Worm (Caenorhabditis elegans): ENCODE results near the gene M04D8.7.

M04D8.7 gene

ce11 chrIII:10064140-10064539, 26.9 kb downstream of the M04D8.7 start, which contains the start of gene ekl-6:
Gene ekl-6 (plus strand): TSS chrIII:10064404.
- TF ChIP-seq C34F6.9 (tag; optimal IDR thresholded peaks at IDR 0.05) (peak; percentile 73), nhr-129 (tag; optimal IDR thresholded peaks at IDR 0.05) (no peak), ztf-1 (GFP tag; conservative IDR thresholded peaks at IDR 0.05) (no peak), nhr-237 (tag; optimal IDR thresholded peaks at IDR 0.05) (no peak), nhr-6 (tag; optimal IDR thresholded peaks at IDR 0.05) (no peak), egl-27 (tag; optimal IDR thresholded peaks at IDR 0.05) (no peak), skn-1 (tag; optimal IDR thresholded peaks at IDR 0.05) (no peak), elt-3 (tag; optimal IDR thresholded peaks at IDR 0.05) (no peak), sma-9 (GFP tag; optimal IDR thresholded peaks at IDR 0.05) (peak; percentile 68), sma-9 (tag; optimal IDR thresholded peaks at IDR 0.05) (no peak), sma-3 (GFP tag; optimal IDR thresholded peaks at IDR 0.05) (peak; percentile 63), R02D3.7 (tag; optimal IDR thresholded peaks at IDR 0.05) (no peak), F13H6.1 (tag; optimal IDR thresholded peaks at IDR 0.05) (peak; percentile 58), nhr-25 (tag; optimal IDR thresholded peaks at IDR 0.05) (no peak), snpc-4 (tag; optimal IDR thresholded peaks at IDR 0.05) (no peak), sem-4 (tag; optimal IDR thresholded peaks at IDR 0.05) (no peak), mab-5 (tag; optimal IDR thresholded peaks at IDR 0.05) (no peak), alr-1 (tag; optimal IDR thresholded peaks at IDR 0.05) (no peak), ceh-82 (tag; optimal IDR thresholded peaks at IDR 0.05) (no peak), mbf-1 (tag; optimal IDR thresholded peaks at IDR 0.05) (no peak), nhr-21 (tag; optimal IDR thresholded peaks at IDR 0.05) (no peak), ztf-4 (tag; optimal IDR thresholded peaks at IDR 0.05) (no peak), crh-2 (tag; optimal IDR thresholded peaks at IDR 0.05) (peak; percentile 4), nhr-23 (tag; optimal IDR thresholded peaks at IDR 0.05) (no peak), dmd-4 (tag; optimal IDR thresholded peaks at IDR 0.05) (no peak), aly-2 (tag; optimal IDR thresholded peaks at IDR 0.05) (no peak), lin-13 (GFP tag; optimal IDR thresholded peaks at IDR 0.05) (no peak), lsy-2 (tag; optimal IDR thresholded peaks at IDR 0.05) (peak in 1 of 2 experiments; percentile 47), gmeb-1 (tag; optimal IDR thresholded peaks at IDR 0.05) (peak; percentile 51), nhr-77 (tag; optimal IDR thresholded peaks at IDR 0.05) (no peak), unc-55 (GFP tag; optimal IDR thresholded peaks at IDR 0.05) (peak; percentile 54), nhr-10 (tag; optimal IDR thresholded peaks at IDR 0.05) (no peak), nhr-12 (tag; optimal IDR thresholded peaks at IDR 0.05) (no peak), Y55F3AM.14 (GFP tag; optimal IDR thresholded peaks at IDR 0.05) (no peak), zag-1 (tag; optimal IDR thresholded peaks at IDR 0.05) (no peak), blmp-1 (tag; optimal IDR thresholded peaks at IDR 0.05; ENCODE audit: insufficient read depth) (no peak), lin-11 (tag; optimal IDR thresholded peaks at IDR 0.05) (no peak), elt-1 (tag; optimal IDR thresholded peaks at IDR 0.05) (no peak), lin-39 (tag; optimal IDR thresholded peaks at IDR 0.05) (no peak), peb-1 (tag; optimal IDR thresholded peaks at IDR 0.05) (no peak), unc-62 (GFP tag; optimal IDR thresholded peaks at IDR 0.05) (no peak), unc-39 (tag; optimal IDR thresholded peaks at IDR 0.05) (no peak), fos-1 (tag; optimal IDR thresholded peaks at IDR 0.05) (peak; percentile 21), ama-1 (optimal IDR thresholded peaks at IDR 0.05) (no peak), ZK546.5 (tag; optimal IDR thresholded peaks at IDR 0.05) (no peak), ztf-11 (tag; optimal IDR thresholded peaks at IDR 0.05) (no peak), mdl-1 (tag; optimal IDR thresholded peaks at IDR 0.05) (no peak), ceh-16 (tag; optimal IDR thresholded peaks at IDR 0.05) (no peak), nhr-11 (tag; optimal IDR thresholded peaks at IDR 0.05) (no peak)
